Worm (Caenorhabditis elegans) whole organism, midembryonic: ENCODE data around the gene W09G12.6.
"Not testable (repeated sequence)": the region's sequence is repeated elsewhere in the genome, so short reads cannot be mapped to it uniquely, and the experiment has no call there.

Experiments used
- T22C8.4 ChIP-seq: fragments of 200-800 bp; sonication (Bioruptor generic); IDR thresholded peaks from 2 replicates; pipeline ENCODE4 v1.3.6; 2022; ENCODE audit warnings: missing genetic modification characterization, missing compliant biosample characterization
- cog-1 ChIP-seq: sonication (generic microtip); optimal IDR thresholded peaks from 2 replicates; lab custom pipeline; 2016; ENCODE audit warnings: missing genetic modification characterization, missing compliant biosample characterization
- flt-1 ChIP-seq: fragments of 200-800 bp; sonication (Bioruptor generic); IDR thresholded peaks from 2 replicates; pipeline ENCODE4 v1.3.6; 2022; ENCODE audit warnings: missing genetic modification characterization, missing compliant biosample characterization
- klf-2 ChIP-seq: fragments of 200-800 bp; sonication (Bioruptor generic); conservative IDR thresholded peaks from 2 replicates; pipeline ENCODE4 v1.3.6; 2022; ENCODE audit warnings: missing genetic modification reagents, missing genetic modification characterization, missing compliant biosample characterization
- med-1 ChIP-seq: sonication (generic microtip); optimal IDR thresholded peaks from 2 replicates; lab custom pipeline; 2017; ENCODE audit warnings: missing genetic modification characterization, mild to moderate bottlenecking, missing compliant biosample characterization, antibody characterized with exemption, missing genetic modification reagents; ENCODE audit not compliant: insufficient read depth
- ref-1 ChIP-seq: fragments of 200-800 bp; sonication (Bioruptor generic); conservative IDR thresholded peaks from 2 replicates; pipeline ENCODE4 v1.3.6; 2022; ENCODE audit warnings: missing genetic modification reagents, missing genetic modification characterization, missing compliant biosample characterization
- tab-1 ChIP-seq: fragments of 200-800 bp; sonication (Bioruptor generic); IDR thresholded peaks from 2 replicates; pipeline ENCODE4 v1.3.6; 2022; ENCODE audit warnings: missing genetic modification characterization, missing compliant biosample characterization
- ztf-23 ChIP-seq: fragments of 200-800 bp; sonication (Bioruptor generic); IDR thresholded peaks from 2 replicates; pipeline ENCODE4 v1.3.6; 2022; ENCODE audit warnings: missing genetic modification reagents, missing genetic modification characterization, missing compliant biosample characterization
- ztf-29 ChIP-seq: fragments of 200-800 bp; sonication (Bioruptor generic); IDR thresholded peaks from 2 replicates; pipeline ENCODE4 v1.3.6; 2022; ENCODE audit warnings: missing genetic modification reagents, missing genetic modification characterization, missing compliant biosample characterization

W09G12.6 gene

ce11 chrIV:1231589-1231988, at the start of gene W09G12.6:
TSS of gene W09G12.6 (plus strand) at chrIV:1231889.
- TF ChIP-seq tab-1 (GFP tag; lab: Robert Waterston, UW) (no peak), flt-1 (GFP tag; lab: Robert Waterston, UW) (no peak), med-1 (GFP tag; lab: Kevin White, UChicago) (no peak), ztf-29 (no peak), cog-1 (tag; lab: Kevin White, UChicago) (no peak), T22C8.4 (GFP tag; lab: Robert Waterston, UW) (no peak)

ce11 chrIV:1182292-1182691, 49.4 kb upstream of the W09G12.6 start, which contains the start of gene rmif-2:
TSS of gene rmif-2 (plus strand) at chrIV:1182592.
- not testable (repeated sequence) for TF ChIP-seq ztf-23 (GFP tag; lab: Robert Waterston, UW); cog-1 (tag; lab: Kevin White, UChicago); T22C8.4 (GFP tag; lab: Robert Waterston, UW)

DNA sequence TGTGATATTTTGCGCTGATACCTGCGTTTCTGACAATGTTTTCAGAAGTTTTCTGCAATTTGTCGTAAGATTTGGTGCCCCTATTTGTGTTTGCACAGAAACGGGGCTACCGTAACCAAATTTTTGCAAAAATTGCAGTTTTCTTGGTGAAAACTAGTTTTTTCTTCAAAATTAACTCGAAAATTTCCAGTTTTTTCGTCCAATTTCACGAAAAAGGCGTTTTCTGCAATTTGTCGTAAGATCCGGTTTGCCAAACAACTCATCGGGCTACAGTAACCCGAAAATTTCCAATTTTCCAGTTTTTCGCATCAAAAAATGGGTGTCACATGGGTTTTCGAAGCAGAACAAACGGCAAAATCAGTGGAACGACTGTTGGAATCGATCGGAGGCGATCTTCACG, 44.2 kb upstream of the W09G12.6 start, which contains the start of gene mdt-20:
Gene mdt-20, plus strand, starts transcription at position 301 of the 400 bp plus-strand sequence.
- TF ChIP-seq klf-2 (GFP tag; lab: Robert Waterston, UW); T22C8.4 (GFP tag; lab: Robert Waterston, UW); med-1 (GFP tag; lab: Kevin White, UChicago): not testable (repeated sequence)

DNA sequence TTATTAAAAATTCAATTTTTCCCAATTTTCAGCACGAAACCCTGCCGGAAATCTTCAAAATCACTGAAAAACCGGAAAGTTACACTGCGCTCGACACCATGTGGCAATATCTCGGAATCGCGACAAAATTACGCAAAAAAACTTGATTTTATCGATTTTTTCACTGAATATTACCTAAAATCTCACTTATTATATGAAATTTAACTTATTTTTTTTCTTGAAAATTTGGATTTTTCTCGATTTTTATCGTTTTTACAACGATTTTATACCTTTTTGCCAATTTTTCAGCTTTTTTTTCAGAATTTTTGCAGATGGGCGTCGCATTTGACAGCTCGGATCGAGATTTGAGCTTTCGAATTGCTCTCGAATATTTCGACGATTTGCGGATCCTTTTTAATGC, 38.9 kb upstream of the W09G12.6 start, which contains the start of gene spl-3:
Gene spl-3, plus strand, starts transcription at position 301 of the 400 bp plus-strand sequence.
- no peak for TF ChIP-seq ztf-23 (GFP tag; lab: Robert Waterston, UW)
- TF ChIP-seq cog-1 (tag; lab: Kevin White, UChicago) = no peak
- no peak for TF ChIP-seq med-1 (GFP tag; lab: Kevin White, UChicago)
- no peak for TF ChIP-seq ref-1 (GFP tag; lab: Robert Waterston, UW)
- no peak for TF ChIP-seq klf-2 (GFP tag; lab: Robert Waterston, UW)
- no peak for TF ChIP-seq tab-1 (GFP tag; lab: Robert Waterston, UW)
- no peak for TF ChIP-seq ztf-29
- TF ChIP-seq flt-1 (GFP tag; lab: Robert Waterston, UW) = no peak
- no peak for TF ChIP-seq T22C8.4 (GFP tag; lab: Robert Waterston, UW)

DNA sequence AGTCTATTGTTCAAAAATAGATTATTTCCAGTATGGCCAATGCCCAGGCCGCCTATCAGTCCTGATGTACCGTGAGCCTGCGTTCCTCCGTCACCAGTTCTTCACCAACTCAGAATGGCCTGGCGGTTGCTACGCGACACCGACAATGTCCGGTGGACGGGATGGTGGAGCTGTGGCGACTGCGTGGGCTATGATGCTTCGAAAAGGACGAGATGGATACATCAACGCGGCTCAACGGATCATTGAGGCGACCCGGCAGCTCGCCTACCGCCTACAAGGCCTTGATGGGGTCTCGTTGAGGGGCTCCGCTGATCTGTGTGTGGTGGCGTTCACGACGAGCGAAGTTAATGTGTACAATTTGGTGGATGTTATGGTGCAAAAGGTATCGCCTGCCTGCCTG, 32.2 kb upstream of the W09G12.6 start:
- TF ChIP-seq ztf-23 (GFP tag; lab: Robert Waterston, UW) = no peak
- no peak for TF ChIP-seq flt-1 (GFP tag; lab: Robert Waterston, UW)
- no peak for TF ChIP-seq klf-2 (GFP tag; lab: Robert Waterston, UW)
- no peak for TF ChIP-seq ztf-29
- TF ChIP-seq cog-1 (tag; lab: Kevin White, UChicago) = no peak
- no peak for TF ChIP-seq ref-1 (GFP tag; lab: Robert Waterston, UW)
- no peak for TF ChIP-seq med-1 (GFP tag; lab: Kevin White, UChicago)
- TF ChIP-seq T22C8.4 (GFP tag; lab: Robert Waterston, UW) = no peak
- TF ChIP-seq tab-1 (GFP tag; lab: Robert Waterston, UW) = no peak

DNA sequence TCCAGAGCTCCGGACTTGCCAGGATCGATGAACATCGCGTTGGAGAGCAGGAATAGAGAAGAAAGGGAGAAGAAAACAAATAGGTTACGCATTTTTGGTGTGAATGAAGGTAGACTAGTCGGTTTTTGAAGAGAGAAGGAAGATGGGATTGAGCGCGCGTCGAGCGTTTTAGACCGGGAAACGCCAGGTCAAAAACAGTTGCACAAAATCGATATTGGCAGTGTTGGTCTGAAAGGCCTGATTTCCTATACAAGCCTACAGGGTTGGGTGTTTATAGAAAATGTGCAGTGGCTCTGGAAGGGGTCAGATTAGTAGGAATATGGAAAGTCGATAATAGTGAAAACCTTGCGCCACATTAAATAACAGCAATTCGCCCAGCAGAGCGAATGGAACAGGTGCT, 26.8 kb upstream of the W09G12.6 start, which contains the start of gene dsl-2:
Gene dsl-2, minus strand, starts transcription at position 101 of the 400 bp plus-strand sequence.
- TF ChIP-seq ztf-29 = no peak

ce11 chrIV:1207980-1208379, 23.7 kb upstream of the W09G12.6 start, which contains the start of gene dsl-1:
TSS of gene dsl-1 (minus strand) at chrIV:1208080.
- TF ChIP-seq ztf-23 (GFP tag; lab: Robert Waterston, UW) (no peak), tab-1 (GFP tag; lab: Robert Waterston, UW) (no peak), cog-1 (tag; lab: Kevin White, UChicago) (no peak), med-1 (GFP tag; lab: Kevin White, UChicago) (no peak), flt-1 (GFP tag; lab: Robert Waterston, UW) (no peak), klf-2 (GFP tag; lab: Robert Waterston, UW) (no peak), ref-1 (GFP tag; lab: Robert Waterston, UW) (no peak), T22C8.4 (GFP tag; lab: Robert Waterston, UW) (no peak), ztf-29 (no peak)

ce11 chrIV:1209320-1209719, 22.4 kb upstream of the W09G12.6 start:
- no peak for TF ChIP-seq ztf-29
- no peak for TF ChIP-seq flt-1 (GFP tag; lab: Robert Waterston, UW)

ce11 chrIV:1209813-1210212, 21.9 kb upstream of the W09G12.6 start:
- TF ChIP-seq ref-1 (GFP tag; lab: Robert Waterston, UW) = no peak
- no peak for TF ChIP-seq T22C8.4 (GFP tag; lab: Robert Waterston, UW)
- TF ChIP-seq ztf-23 (GFP tag; lab: Robert Waterston, UW) = no peak
- TF ChIP-seq med-1 (GFP tag; lab: Kevin White, UChicago) = no peak

DNA sequence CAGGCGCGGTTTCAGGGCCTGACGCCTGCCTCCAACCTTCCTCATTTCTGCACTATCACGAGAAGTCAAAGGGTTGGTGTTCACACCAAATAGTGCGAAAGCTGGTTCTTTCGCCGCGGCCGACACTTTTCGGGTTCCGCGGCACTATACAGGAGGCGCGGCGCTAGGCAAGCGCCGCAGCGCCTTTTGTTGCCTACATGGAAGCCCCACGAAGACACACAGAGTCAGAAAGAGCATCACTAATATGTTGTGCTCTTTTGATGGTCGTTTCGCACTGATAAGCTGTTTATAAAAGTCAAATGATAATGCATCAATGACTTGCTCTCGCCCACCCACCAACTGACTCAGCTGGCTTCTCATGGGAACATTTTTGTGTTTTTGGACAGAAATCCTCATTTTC, 19.8 kb upstream of the W09G12.6 start:
- no peak for TF ChIP-seq ztf-29
- TF ChIP-seq tab-1 (GFP tag; lab: Robert Waterston, UW) = no peak
- TF ChIP-seq T22C8.4 (GFP tag; lab: Robert Waterston, UW) = no peak
- TF ChIP-seq cog-1 (tag; lab: Kevin White, UChicago) = no peak
- TF ChIP-seq flt-1 (GFP tag; lab: Robert Waterston, UW) = no peak
- no peak for TF ChIP-seq med-1 (GFP tag; lab: Kevin White, UChicago)

DNA sequence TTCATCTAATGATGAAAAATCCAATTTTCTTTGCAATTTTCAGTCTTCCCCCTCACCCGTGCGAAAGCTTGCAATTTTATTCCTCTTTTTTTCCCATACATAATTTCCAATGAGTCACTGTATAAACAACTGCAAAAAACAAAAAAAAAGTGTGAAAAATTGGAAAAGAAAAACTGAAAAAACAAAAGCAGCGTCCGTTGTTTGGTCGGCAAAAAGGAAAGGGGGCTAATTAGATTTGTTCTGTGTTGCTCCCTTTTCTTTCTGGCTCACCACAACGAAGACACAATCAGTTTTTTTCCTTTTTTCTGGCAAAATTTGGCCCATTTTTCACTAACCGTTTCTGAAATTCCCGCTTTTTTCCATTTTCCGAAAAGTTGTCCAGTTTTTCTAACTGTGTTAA, 19.3 kb upstream of the W09G12.6 start:
- TF ChIP-seq T22C8.4 (GFP tag; lab: Robert Waterston, UW) = no peak
- no peak for TF ChIP-seq ref-1 (GFP tag; lab: Robert Waterston, UW)
- TF ChIP-seq cog-1 (tag; lab: Kevin White, UChicago) = no peak
- TF ChIP-seq ztf-23 (GFP tag; lab: Robert Waterston, UW) = no peak
- TF ChIP-seq ztf-29 = no peak
- TF ChIP-seq tab-1 (GFP tag; lab: Robert Waterston, UW) = no peak
- TF ChIP-seq flt-1 (GFP tag; lab: Robert Waterston, UW) = no peak
- no peak for TF ChIP-seq klf-2 (GFP tag; lab: Robert Waterston, UW)
- no peak for TF ChIP-seq med-1 (GFP tag; lab: Kevin White, UChicago)
